Worm (Caenorhabditis elegans) whole organism, midembryonic: ENCODE measurements around the gene pros-1.

Experiments used
- flt-1 ChIP-seq: fragments of 200-800 bp; sonication (Bioruptor generic); IDR thresholded peaks from 2 replicates; pipeline ENCODE4 v1.3.6; 2022; ENCODE audit warnings: missing genetic modification characterization, missing compliant biosample characterization
- klf-2 ChIP-seq: fragments of 200-800 bp; sonication (Bioruptor generic); conservative IDR thresholded peaks from 2 replicates; pipeline ENCODE4 v1.3.6; 2022; ENCODE audit warnings: missing genetic modification reagents, missing genetic modification characterization, missing compliant biosample characterization
- ref-1 ChIP-seq: fragments of 200-800 bp; sonication (Bioruptor generic); conservative IDR thresholded peaks from 2 replicates; pipeline ENCODE4 v1.3.6; 2022; ENCODE audit warnings: missing genetic modification reagents, missing genetic modification characterization, missing compliant biosample characterization
- tab-1 ChIP-seq: fragments of 200-800 bp; sonication (Bioruptor generic); IDR thresholded peaks from 2 replicates; pipeline ENCODE4 v1.3.6; 2022; ENCODE audit warnings: missing genetic modification characterization, missing compliant biosample characterization
- ztf-23 ChIP-seq: fragments of 200-800 bp; sonication (Bioruptor generic); IDR thresholded peaks from 2 replicates; pipeline ENCODE4 v1.3.6; 2022; ENCODE audit warnings: missing genetic modification reagents, missing genetic modification characterization, missing compliant biosample characterization
- ztf-29 ChIP-seq: fragments of 200-800 bp; sonication (Bioruptor generic); IDR thresholded peaks from 2 replicates; pipeline ENCODE4 v1.3.6; 2022; ENCODE audit warnings: missing genetic modification reagents, missing genetic modification characterization, missing compliant biosample characterization

- no peak for TF ChIP-seq tab-1 (GFP tag; lab: Robert Waterston, UW)
- no peak for TF ChIP-seq flt-1 (GFP tag; lab: Robert Waterston, UW)
- no peak for TF ChIP-seq ref-1 (GFP tag; lab: Robert Waterston, UW)
- TF ChIP-seq ztf-23 (GFP tag; lab: Robert Waterston, UW) = no peak
- TF ChIP-seq klf-2 (GFP tag; lab: Robert Waterston, UW) = no peak
- TF ChIP-seq ztf-29 = 0 out of 2 replicates have a peak, but pooled peaks have one; percentile 31
Observed at ce11 chrIII:8063659-8064058, 3.4 kb upstream of the pros-1 start.
